Fruit fly (Drosophila melanogaster) whole organism, adult: ENCODE results near the gene CG8369.

ENCODE experiments used
- CG12768 ChIP-seq: fragments of 200-800 bp; sonication (Bioruptor generic); optimal IDR thresholded peaks from 2 replicates; lab custom pipeline; 2017; ENCODE audit warnings: missing biosample characterization, missing genetic modification characterization, mild to moderate bottlenecking, moderate library complexity, missing genetic modification reagents
- CG1620 ChIP-seq: fragments of 200-800 bp; sonication (Bioruptor generic); optimal IDR thresholded peaks from 2 replicates; lab custom pipeline; 2016; ENCODE audit warnings: missing biosample characterization, missing genetic modification characterization
- CG7101 ChIP-seq: fragments of 200-800 bp; sonication (Bioruptor generic); optimal IDR thresholded peaks from 2 replicates; lab custom pipeline; 2018; ENCODE audit warnings: missing biosample characterization, mild to moderate bottlenecking, missing genetic modification characterization, moderate library complexity
- cnc ChIP-seq, 2 experiments: fragments of >200 bp; optimal IDR thresholded peaks; 2 replicates each; lab custom pipeline; 2017

DNA sequence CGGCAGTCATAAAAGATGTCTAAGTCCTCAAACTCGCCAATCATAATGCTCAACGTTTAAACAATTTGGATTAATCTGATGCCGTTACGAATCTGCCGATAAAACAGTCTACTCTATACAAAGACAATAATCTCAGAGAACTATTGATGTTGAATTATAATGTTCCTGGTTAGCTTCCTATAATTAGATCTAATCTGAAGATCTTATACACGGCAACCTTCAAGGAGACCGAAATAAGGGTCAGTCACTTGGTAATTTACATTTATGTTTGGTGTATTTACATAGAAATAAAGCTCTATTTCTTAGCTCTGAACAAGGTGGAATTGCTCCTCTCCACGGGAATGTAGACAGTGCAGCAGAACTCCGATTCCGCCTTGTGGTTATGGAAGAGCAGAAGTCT, 41.1 kb upstream of the CG8369 start, which contains the start of gene CG33189:
- TF ChIP-seq CG12768 (no peak), CG7101 (tag; lab: Kevin White, UChicago) (no peak), cnc (optimal IDR thresholded peaks at IDR 0.05; lab: Kevin White, UChicago) (no peak), CG1620 (GFP tag; lab: Kevin White, UChicago) (no peak)
